Worm (Caenorhabditis elegans) whole organism, midembryonic: ENCODE data around the gene AH6.3.
A peak's percentile ranks its signal among the peaks of the same experiment; 100 is the strongest.

ENCODE experiments used
- cog-1 ChIP-seq: sonication (generic microtip); optimal IDR thresholded peaks from 2 replicates; lab custom pipeline; 2016; ENCODE audit warnings: missing genetic modification characterization, missing compliant biosample characterization
- flt-1 ChIP-seq: fragments of 200-800 bp; sonication (Bioruptor generic); IDR thresholded peaks from 2 replicates; pipeline ENCODE4 v1.3.6; 2022; ENCODE audit warnings: missing genetic modification characterization, missing compliant biosample characterization
- klf-2 ChIP-seq: fragments of 200-800 bp; sonication (Bioruptor generic); conservative IDR thresholded peaks from 2 replicates; pipeline ENCODE4 v1.3.6; 2022; ENCODE audit warnings: missing genetic modification reagents, missing genetic modification characterization, missing compliant biosample characterization
- ref-1 ChIP-seq: fragments of 200-800 bp; sonication (Bioruptor generic); conservative IDR thresholded peaks from 2 replicates; pipeline ENCODE4 v1.3.6; 2022; ENCODE audit warnings: missing genetic modification reagents, missing genetic modification characterization, missing compliant biosample characterization
- tab-1 ChIP-seq: fragments of 200-800 bp; sonication (Bioruptor generic); IDR thresholded peaks from 2 replicates; pipeline ENCODE4 v1.3.6; 2022; ENCODE audit warnings: missing genetic modification characterization, missing compliant biosample characterization
- ztf-29 ChIP-seq: fragments of 200-800 bp; sonication (Bioruptor generic); IDR thresholded peaks from 2 replicates; pipeline ENCODE4 v1.3.6; 2022; ENCODE audit warnings: missing genetic modification reagents, missing genetic modification characterization, missing compliant biosample characterization

DNA sequence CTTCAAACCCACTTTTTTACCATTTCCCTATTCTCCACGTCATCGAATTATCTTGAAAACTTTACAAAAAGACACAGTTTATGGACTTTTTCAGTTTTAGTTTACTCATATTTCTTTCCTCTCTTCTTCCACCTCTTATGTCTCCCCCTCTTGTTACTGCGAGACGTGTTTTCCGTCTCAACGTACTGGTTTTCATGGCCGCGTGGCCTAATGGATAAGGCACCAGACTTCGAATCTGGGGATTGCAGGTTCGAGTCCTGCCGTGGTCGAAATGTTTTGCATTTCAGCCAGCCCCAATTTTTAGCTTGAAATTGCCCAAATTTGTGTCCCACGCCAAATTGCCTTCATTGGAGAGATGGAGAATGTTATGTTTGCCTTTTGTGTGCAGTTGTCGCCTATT lies 47.2 kb downstream of the AH6.3 start:
- TF ChIP-seq ref-1 (GFP tag; lab: Robert Waterston, UW) (peak; percentile 93), flt-1 (GFP tag; lab: Robert Waterston, UW) (peak; percentile 97), klf-2 (peak; percentile 83), cog-1 (peak; percentile 61), ztf-29 (GFP tag; lab: Robert Waterston, UW) (peak; percentile 83), tab-1 (GFP tag; lab: Robert Waterston, UW) (peak; percentile 97)
